Fruit fly (Drosophila melanogaster) whole organism, adult: Measurements from ENCODE around the gene CG6425.

ENCODE experiments used
- CG11617 ChIP-seq: fragments of 200-800 bp; sonication (Bioruptor generic); optimal IDR thresholded peaks from 2 replicates; lab custom pipeline; 2017; ENCODE audit warnings: mild to moderate bottlenecking, missing biosample characterization, missing genetic modification reagents, missing genetic modification characterization
- CG12768 ChIP-seq: fragments of 200-800 bp; sonication (Bioruptor generic); optimal IDR thresholded peaks from 2 replicates; lab custom pipeline; 2017; ENCODE audit warnings: missing biosample characterization, missing genetic modification characterization, mild to moderate bottlenecking, moderate library complexity, missing genetic modification reagents
- CG14711 ChIP-seq: fragments of 200-800 bp; sonication (Bioruptor generic); optimal IDR thresholded peaks from 2 replicates; lab custom pipeline; 2018; ENCODE audit warnings: missing biosample characterization, mild to moderate bottlenecking, missing genetic modification characterization, moderate library complexity
- CG1620 ChIP-seq: fragments of 200-800 bp; sonication (Bioruptor generic); optimal IDR thresholded peaks from 2 replicates; lab custom pipeline; 2016; ENCODE audit warnings: missing biosample characterization, missing genetic modification characterization
- CG33017 ChIP-seq: fragments of 200-800 bp; sonication (Bioruptor generic); optimal IDR thresholded peaks from 2 replicates; lab custom pipeline; 2018; ENCODE audit warnings: missing biosample characterization, mild to moderate bottlenecking, missing genetic modification characterization, moderate library complexity
- CG5204 ChIP-seq: fragments of 200-800 bp; sonication (Bioruptor generic); optimal IDR thresholded peaks from 2 replicates; lab custom pipeline; 2016; ENCODE audit warnings: missing biosample characterization, missing genetic modification characterization
- CG7045 ChIP-seq: fragments of 200-800 bp; sonication (Bioruptor generic); optimal IDR thresholded peaks from 2 replicates; lab custom pipeline; 2017; ENCODE audit warnings: missing biosample characterization, mild to moderate bottlenecking, missing genetic modification characterization
- CG7101 ChIP-seq: fragments of 200-800 bp; sonication (Bioruptor generic); optimal IDR thresholded peaks from 2 replicates; lab custom pipeline; 2018; ENCODE audit warnings: missing biosample characterization, mild to moderate bottlenecking, missing genetic modification characterization, moderate library complexity
- Clk ChIP-seq: fragments of 200-800 bp; sonication (Bioruptor generic); optimal IDR thresholded peaks from 2 replicates; lab custom pipeline; 2017; ENCODE audit warnings: missing biosample characterization, missing genetic modification characterization
- Crg-1 ChIP-seq: fragments of 200-800 bp; sonication (Bioruptor generic); optimal IDR thresholded peaks from 2 replicates; lab custom pipeline; 2016; ENCODE audit warnings: missing biosample characterization, missing genetic modification characterization
- Hr96 ChIP-seq: fragments of 200-800 bp; sonication (Bioruptor generic); optimal IDR thresholded peaks from 2 replicates; lab custom pipeline; 2016; ENCODE audit warnings: missing biosample characterization, missing genetic modification characterization
- Mnt ChIP-seq: fragments of 200-800 bp; sonication (Bioruptor generic); optimal IDR thresholded peaks from 2 replicates; lab custom pipeline; 2016; ENCODE audit warnings: missing biosample characterization, mild to moderate bottlenecking, missing genetic modification characterization
- bab1 ChIP-seq: fragments of 200-800 bp; sonication (Bioruptor generic); optimal IDR thresholded peaks from 3 replicates; lab custom pipeline; 2019; ENCODE audit warnings: missing biosample characterization, mild to moderate bottlenecking, missing genetic modification characterization, moderate library complexity
- cic ChIP-seq: fragments of 200-800 bp; sonication (Bioruptor generic); optimal IDR thresholded peaks from 2 replicates; lab custom pipeline; 2017; ENCODE audit warnings: missing biosample characterization, mild to moderate bottlenecking, missing genetic modification characterization, moderate library complexity
- cnc ChIP-seq, 2 experiments: fragments of >200 bp; optimal IDR thresholded peaks; 2 replicates each; lab custom pipeline; 2017
- kay ChIP-seq: fragments of 200-800 bp; sonication (Bioruptor generic); peaks from one replicate; lab custom pipeline; 2016; ENCODE audit warnings: missing biosample characterization, missing genetic modification characterization, borderline replicate concordance
- ovo ChIP-seq: fragments of 200-800 bp; sonication (Bioruptor generic); optimal IDR thresholded peaks from 2 replicates; lab custom pipeline; 2016; ENCODE audit warnings: missing biosample characterization, missing genetic modification characterization
- pad ChIP-seq: fragments of 200-800 bp; sonication (Bioruptor generic); optimal IDR thresholded peaks from 3 replicates; lab custom pipeline; 2017; ENCODE audit warnings: missing biosample characterization, missing genetic modification characterization, mild to moderate bottlenecking, moderate library complexity, missing genetic modification reagents
- tj ChIP-seq: fragments of 200-800 bp; sonication (Bioruptor generic); optimal IDR thresholded peaks from 3 replicates; lab custom pipeline; 2017; ENCODE audit warnings: missing biosample characterization, mild to moderate bottlenecking, missing genetic modification characterization, moderate library complexity
- toe ChIP-seq: fragments of 200-800 bp; sonication (Bioruptor generic); optimal IDR thresholded peaks from 2 replicates; lab custom pipeline; 2016; ENCODE audit warnings: missing biosample characterization, missing genetic modification characterization

Gene CG6425

dm6 chr3R:26725833-26726232, 8.6 kb upstream of the CG6425 start, which contains the start of gene CG14244:
Gene CG14244, plus strand, starts transcription at chr3R:26726133.
- TF ChIP-seq CG14711 (tag; lab: Kevin White, UChicago), result no peak

- TF ChIP-seq bab1 (GFP tag; lab: Kevin White, UChicago) (peak; percentile 69), ovo (no peak), Mnt (GFP tag; lab: Kevin White, UChicago) (peak; percentile 12)
These were observed 7.9 kb upstream of the CG6425 start, which contains the start of gene CG6420 for dm6 chr3R:26724977-26725612. Gene CG6420, minus strand, starts transcription at chr3R:26725216.

- no peak for TF ChIP-seq tj (GFP tag; lab: Kevin White, UChicago)
- TF ChIP-seq Clk (GFP tag; lab: Kevin White, UChicago), result no peak
- TF ChIP-seq CG12768 (GFP tag; lab: Kevin White, UChicago), result no peak
- no peak for TF ChIP-seq ovo
- no peak for TF ChIP-seq kay (GFP tag; lab: Kevin White, UChicago)
- TF ChIP-seq Mnt (GFP tag; lab: Kevin White, UChicago), result no peak
- TF ChIP-seq Hr96 (GFP tag; lab: Kevin White, UChicago), result no peak
- no peak for TF ChIP-seq cnc (optimal IDR thresholded peaks at IDR 0.05; lab: Kevin White, UChicago)
- no peak for TF ChIP-seq bab1 (GFP tag; lab: Kevin White, UChicago)
- TF ChIP-seq CG14711 (tag; lab: Kevin White, UChicago), result no peak
- no peak for TF ChIP-seq CG7045 (GFP tag; lab: Kevin White, UChicago)
- no peak for TF ChIP-seq CG1620 (GFP tag; lab: Kevin White, UChicago)
- no peak for TF ChIP-seq CG33017 (tag; lab: Kevin White, UChicago)
- no peak for TF ChIP-seq pad (GFP tag; lab: Kevin White, UChicago)
- no peak for TF ChIP-seq CG7101 (tag; lab: Kevin White, UChicago)
- no peak for TF ChIP-seq toe
- TF ChIP-seq cic (GFP tag; lab: Kevin White, UChicago), result no peak
- no peak for TF ChIP-seq CG11617 (GFP tag; lab: Kevin White, UChicago)
- TF ChIP-seq Crg-1, result no peak
These were observed 675 bp upstream of the CG6425 start, which contains the start of gene Yif1 for dm6 chr3R:26717864-26718263. Gene Yif1, plus strand, starts transcription at chr3R:26717871.

- TF ChIP-seq cnc (optimal IDR thresholded peaks at IDR 0.05; lab: Kevin White, UChicago) (no peak), bab1 (GFP tag; lab: Kevin White, UChicago) (no peak), CG11617 (GFP tag; lab: Kevin White, UChicago) (peak; percentile 96), ovo (peak; percentile 92), CG14711 (tag; lab: Kevin White, UChicago) (peak; percentile 92), CG12768 (GFP tag; lab: Kevin White, UChicago) (peak; percentile 100), CG33017 (tag; lab: Kevin White, UChicago) (peak; percentile 98), cic (GFP tag; lab: Kevin White, UChicago) (peak; percentile 95), kay (GFP tag; lab: Kevin White, UChicago) (no peak), toe (peak; percentile 99), pad (GFP tag; lab: Kevin White, UChicago) (peak; percentile 94), Hr96 (GFP tag; lab: Kevin White, UChicago) (peak; percentile 99), Crg-1 (peak; percentile 96), CG7045 (GFP tag; lab: Kevin White, UChicago) (peak; percentile 100), CG5204 (GFP tag; lab: Kevin White, UChicago) (peak; percentile 99), Mnt (GFP tag; lab: Kevin White, UChicago) (peak; percentile 91), CG1620 (GFP tag; lab: Kevin White, UChicago) (peak; percentile 86), CG7101 (tag; lab: Kevin White, UChicago) (peak; percentile 97), Clk (GFP tag; lab: Kevin White, UChicago) (peak; percentile 100), tj (GFP tag; lab: Kevin White, UChicago) (peak; percentile 83)
These were observed 3.0 kb downstream of the CG6425 start, which contains the start of gene amon for dm6 chr3R:26714109-26714576. Gene amon, minus strand, starts transcription at chr3R:26714159.

dm6 chr3R:26704310-26704709, 12.9 kb downstream of the CG6425 start:
- TF ChIP-seq ovo (no peak), CG1620 (GFP tag; lab: Kevin White, UChicago) (no peak), Hr96 (GFP tag; lab: Kevin White, UChicago) (no peak), CG12768 (GFP tag; lab: Kevin White, UChicago) (no peak), CG7101 (tag; lab: Kevin White, UChicago) (no peak), tj (GFP tag; lab: Kevin White, UChicago) (no peak), kay (GFP tag; lab: Kevin White, UChicago) (no peak), CG7045 (GFP tag; lab: Kevin White, UChicago) (no peak), toe (no peak), CG33017 (tag; lab: Kevin White, UChicago) (no peak), Mnt (GFP tag; lab: Kevin White, UChicago) (no peak), Crg-1 (no peak), cic (GFP tag; lab: Kevin White, UChicago) (no peak), CG11617 (GFP tag; lab: Kevin White, UChicago) (no peak)

- TF ChIP-seq Mnt (GFP tag; lab: Kevin White, UChicago), result no peak
- TF ChIP-seq CG7045 (GFP tag; lab: Kevin White, UChicago), result no peak
- no peak for TF ChIP-seq Crg-1
- TF ChIP-seq CG1620 (GFP tag; lab: Kevin White, UChicago), result no peak
- TF ChIP-seq CG14711 (tag; lab: Kevin White, UChicago), result no peak
- TF ChIP-seq kay (GFP tag; lab: Kevin White, UChicago), result no peak
- TF ChIP-seq CG7101 (tag; lab: Kevin White, UChicago), result no peak
- no peak for TF ChIP-seq ovo
- TF ChIP-seq tj (GFP tag; lab: Kevin White, UChicago), result no peak
- no peak for TF ChIP-seq cic (GFP tag; lab: Kevin White, UChicago)
- no peak for TF ChIP-seq cnc (optimal IDR thresholded peaks at IDR 0.05; lab: Kevin White, UChicago)
- TF ChIP-seq Hr96 (GFP tag; lab: Kevin White, UChicago), result no peak
- TF ChIP-seq CG5204 (GFP tag; lab: Kevin White, UChicago), result no peak
- no peak for TF ChIP-seq toe
- TF ChIP-seq CG33017 (tag; lab: Kevin White, UChicago), result no peak
- TF ChIP-seq CG11617 (GFP tag; lab: Kevin White, UChicago), result no peak
- TF ChIP-seq pad (GFP tag; lab: Kevin White, UChicago), result no peak
- TF ChIP-seq bab1 (GFP tag; lab: Kevin White, UChicago), result no peak
These were observed 17.1 kb downstream of the CG6425 start for dm6 chr3R:26700125-26700524.
